Worm (Caenorhabditis elegans) whole organism, early embryonic: ENCODE results near the gene atg-10.

Experiments
- B0310.2 ChIP-seq: sonication (generic microtip); optimal IDR thresholded peaks from 2 replicates; lab custom pipeline; 2016; ENCODE audit warnings: mild to moderate bottlenecking, missing genetic modification characterization, missing compliant biosample characterization
- F13C5.2 ChIP-seq: sonication (generic microtip); optimal IDR thresholded peaks from 2 replicates; lab custom pipeline; 2017; ENCODE audit warnings: mild to moderate bottlenecking, missing genetic modification characterization, inconsistent platforms, missing compliant biosample characterization
- aly-1 ChIP-seq: sonication (generic microtip); optimal IDR thresholded peaks from 2 replicates; lab custom pipeline; 2016; ENCODE audit warnings: missing genetic modification characterization, missing compliant biosample characterization
- ama-1 ChIP-seq: fragments of 150-350 bp; optimal IDR thresholded peaks from 2 replicates; lab custom pipeline; 2014
- ceh-13 ChIP-seq: fragments of 200-800 bp; sonication (Bioruptor generic); optimal IDR thresholded peaks from 2 replicates; lab custom pipeline; 2018; ENCODE audit warnings: mild to moderate bottlenecking, missing genetic modification characterization, missing compliant biosample characterization
- ceh-36 ChIP-seq: sonication (generic microtip); optimal IDR thresholded peaks from 2 replicates; lab custom pipeline; 2016; ENCODE audit warnings: missing genetic modification characterization, inconsistent platforms, missing compliant biosample characterization
- ets-7 ChIP-seq: sonication (generic microtip); optimal IDR thresholded peaks from 2 replicates; lab custom pipeline; 2016; ENCODE audit warnings: missing genotype, missing genetic modification characterization, missing compliant biosample characterization
- flt-1 ChIP-seq: fragments of 200-800 bp; sonication (Bioruptor generic); IDR thresholded peaks from 2 replicates; pipeline ENCODE4 v1.3.6; 2022; ENCODE audit warnings: missing genetic modification characterization, missing compliant biosample characterization
- hmbx-1 ChIP-seq: sonication (generic microtip); optimal IDR thresholded peaks from 2 replicates; lab custom pipeline; 2016; ENCODE audit warnings: mild to moderate bottlenecking, missing genetic modification characterization, missing compliant biosample characterization
- hmg-4 ChIP-seq: fragments of 200-800 bp; sonication (Bioruptor generic); optimal IDR thresholded peaks from 2 replicates; lab custom pipeline; 2018; ENCODE audit warnings: mild to moderate bottlenecking, missing genetic modification characterization, missing compliant biosample characterization
- hnd-1 ChIP-seq: sonication (generic microtip); optimal IDR thresholded peaks from 2 replicates; lab custom pipeline; 2016; ENCODE audit warnings: missing genetic modification characterization, missing compliant biosample characterization
- pes-1 ChIP-seq: fragments of 200-800 bp; sonication (Bioruptor generic); IDR thresholded peaks from 2 replicates; pipeline ENCODE4 v1.3.6; 2022; ENCODE audit warnings: missing genetic modification reagents, missing genetic modification characterization, missing compliant biosample characterization
- scrt-1 ChIP-seq: fragments of 200-800 bp; sonication (Bioruptor generic); IDR thresholded peaks from 2 replicates; pipeline ENCODE4 v1.3.6; 2022; ENCODE audit warnings: missing genetic modification characterization, missing compliant biosample characterization
- sea-1 ChIP-seq: fragments of 200-800 bp; sonication (Bioruptor generic); conservative IDR thresholded peaks from 2 replicates; pipeline ENCODE4 v1.3.6; 2022; ENCODE audit warnings: missing genetic modification characterization, missing compliant biosample characterization
- tbx-11 ChIP-seq: fragments of 200-800 bp; sonication (Bioruptor generic); IDR thresholded peaks from 2 replicates; pipeline ENCODE4 v1.3.6; 2022; ENCODE audit warnings: missing genetic modification characterization, missing compliant biosample characterization
- tbx-37 ChIP-seq: fragments of 200-800 bp; sonication (Bioruptor generic); conservative IDR thresholded peaks from 2 replicates; pipeline ENCODE4 v1.3.6; 2022; ENCODE audit warnings: missing genetic modification reagents, missing genetic modification characterization, missing compliant biosample characterization
- tra-4 ChIP-seq: sonication (generic microtip); optimal IDR thresholded peaks from 2 replicates; lab custom pipeline; 2017; ENCODE audit warnings: missing genetic modification characterization, missing compliant biosample characterization

The atg-10 gene

ce11 chrII:8639553-8639952 is 19.4 kb upstream of the atg-10 start:
- no peak for TF ChIP-seq hmg-4 (GFP tag; lab: Kevin White, UChicago)
- no peak for TF ChIP-seq aly-1
- no peak for TF ChIP-seq hnd-1 (tag; lab: Kevin White, UChicago)
- TF ChIP-seq pes-1 (GFP tag; lab: Robert Waterston, UW): no peak
- no peak for TF ChIP-seq flt-1 (GFP tag; lab: Robert Waterston, UW)

ce11 chrII:8640503-8640902 is 18.4 kb upstream of the atg-10 start:
- TF ChIP-seq hmbx-1 (tag; lab: Kevin White, UChicago) (no peak), sea-1 (GFP tag; lab: Robert Waterston, UW) (no peak), tra-4 (tag; lab: Kevin White, UChicago) (no peak), F13C5.2 (tag; lab: Kevin White, UChicago) (no peak)

- TF ChIP-seq hnd-1 (tag; lab: Kevin White, UChicago) (no peak), F13C5.2 (tag; lab: Kevin White, UChicago) (no peak), flt-1 (GFP tag; lab: Robert Waterston, UW) (no peak), tra-4 (tag; lab: Kevin White, UChicago) (no peak), ets-7 (tag; lab: Kevin White, UChicago) (no peak)
These were observed 17.8 kb upstream of the atg-10 start, which contains the start of gene D2085.7 for ce11 chrII:8641131-8641530. Gene D2085.7, plus strand, starts transcription at chrII:8641381.

ce11 chrII:8642376-8642775 is 16.6 kb upstream of the atg-10 start:
- no peak for TF ChIP-seq tra-4 (tag; lab: Kevin White, UChicago)

- TF ChIP-seq flt-1 (GFP tag; lab: Robert Waterston, UW) (no peak), aly-1 (no peak), ets-7 (tag; lab: Kevin White, UChicago) (no peak), hmg-4 (GFP tag; lab: Kevin White, UChicago) (no peak), ceh-13 (no peak), sea-1 (GFP tag; lab: Robert Waterston, UW) (no peak), hmbx-1 (tag; lab: Kevin White, UChicago) (no peak), tbx-37 (GFP tag; lab: Robert Waterston, UW) (no peak), tra-4 (tag; lab: Kevin White, UChicago) (no peak), pes-1 (GFP tag; lab: Robert Waterston, UW) (no peak), ama-1 (lab: Kevin White, UChicago) (no peak), tbx-11 (GFP tag; lab: Robert Waterston, UW) (no peak), scrt-1 (no peak), hnd-1 (tag; lab: Kevin White, UChicago) (no peak), ceh-36 (tag; lab: Kevin White, UChicago) (no peak), F13C5.2 (tag; lab: Kevin White, UChicago) (no peak), B0310.2 (no peak)
These were observed 15.1 kb upstream of the atg-10 start for ce11 chrII:8643627-8644356.

ce11 chrII:8646437-8646836 is 12.5 kb upstream of the atg-10 start:
- no peak for TF ChIP-seq hmg-4 (GFP tag; lab: Kevin White, UChicago)
- no peak for TF ChIP-seq tra-4 (tag; lab: Kevin White, UChicago)
- TF ChIP-seq hnd-1 (tag; lab: Kevin White, UChicago): no peak
- no peak for TF ChIP-seq hmbx-1 (tag; lab: Kevin White, UChicago)
- no peak for TF ChIP-seq ama-1 (lab: Kevin White, UChicago)
- no peak for TF ChIP-seq tbx-11 (GFP tag; lab: Robert Waterston, UW)
- TF ChIP-seq ceh-13: no peak
- TF ChIP-seq scrt-1: no peak
- no peak for TF ChIP-seq sea-1 (GFP tag; lab: Robert Waterston, UW)
- TF ChIP-seq ceh-36 (tag; lab: Kevin White, UChicago): no peak
- TF ChIP-seq B0310.2: no peak
- TF ChIP-seq pes-1 (GFP tag; lab: Robert Waterston, UW): no peak
- TF ChIP-seq ets-7 (tag; lab: Kevin White, UChicago): no peak
- no peak for TF ChIP-seq flt-1 (GFP tag; lab: Robert Waterston, UW)
- TF ChIP-seq aly-1: no peak
- no peak for TF ChIP-seq F13C5.2 (tag; lab: Kevin White, UChicago)
- no peak for TF ChIP-seq tbx-37 (GFP tag; lab: Robert Waterston, UW)

- TF ChIP-seq hmg-4 (GFP tag; lab: Kevin White, UChicago) (no peak), sea-1 (GFP tag; lab: Robert Waterston, UW) (no peak), tbx-37 (GFP tag; lab: Robert Waterston, UW) (no peak), tra-4 (tag; lab: Kevin White, UChicago) (no peak), ets-7 (tag; lab: Kevin White, UChicago) (no peak)
These were observed 10.1 kb upstream of the atg-10 start for ce11 chrII:8648843-8649242.

- TF ChIP-seq aly-1 (no peak), hmg-4 (GFP tag; lab: Kevin White, UChicago) (no peak), tbx-37 (GFP tag; lab: Robert Waterston, UW) (no peak), hnd-1 (tag; lab: Kevin White, UChicago) (no peak), B0310.2 (no peak), sea-1 (GFP tag; lab: Robert Waterston, UW) (no peak), ets-7 (tag; lab: Kevin White, UChicago) (no peak), pes-1 (GFP tag; lab: Robert Waterston, UW) (no peak), tra-4 (tag; lab: Kevin White, UChicago) (no peak), ceh-36 (tag; lab: Kevin White, UChicago) (no peak), tbx-11 (GFP tag; lab: Robert Waterston, UW) (no peak), ama-1 (lab: Kevin White, UChicago) (no peak), flt-1 (GFP tag; lab: Robert Waterston, UW) (no peak), F13C5.2 (tag; lab: Kevin White, UChicago) (no peak), ceh-13 (no peak), scrt-1 (no peak)
These were observed 8.2 kb upstream of the atg-10 start, which contains the start of gene pyr-1 for ce11 chrII:8650644-8651159. Gene pyr-1, plus strand, starts transcription at chrII:8651109.
